Worm (Caenorhabditis elegans): ENCODE results near the gene znf-474.
A peak's percentile ranks its signal among the peaks of the same experiment; 100 is the strongest.

The znf-474 gene

DNA sequence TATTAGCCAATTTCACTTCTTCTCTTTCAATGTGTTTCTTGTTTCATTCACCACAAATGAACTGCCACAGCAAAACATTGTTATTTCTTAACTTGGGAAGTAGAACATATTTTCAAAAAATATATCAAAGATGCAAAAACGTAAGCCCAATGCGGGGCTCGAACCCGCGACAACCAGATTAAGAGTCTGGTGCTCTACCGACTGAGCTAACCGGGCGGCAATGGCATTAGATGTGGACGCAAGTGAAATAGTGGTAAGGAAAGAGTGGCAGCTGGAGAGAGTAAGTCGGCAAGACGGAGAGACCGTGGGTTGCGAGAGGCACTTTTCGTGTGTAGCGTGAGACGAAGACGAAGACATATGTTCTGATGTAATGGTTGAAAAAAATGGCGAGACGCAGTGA lies 43.7 kb upstream of the znf-474 start (continued):
- TF ChIP-seq nhr-77 (tag; optimal IDR thresholded peaks at IDR 0.05), result peak; percentile 58
- no peak for TF ChIP-seq F16B12.6 (tag; optimal IDR thresholded peaks at IDR 0.05)
- TF ChIP-seq snpc-4 (tag; optimal IDR thresholded peaks at IDR 0.05), result no peak
- no peak for TF ChIP-seq nhr-12 (tag; optimal IDR thresholded peaks at IDR 0.05)
- TF ChIP-seq zag-1 (tag; optimal IDR thresholded peaks at IDR 0.05), result no peak
- peak; percentile 19 for TF ChIP-seq ces-1 (GFP tag; optimal IDR thresholded peaks at IDR 0.05)
- no peak for TF ChIP-seq nhr-11 (tag; optimal IDR thresholded peaks at IDR 0.05)
- TF ChIP-seq dsc-1 (tag; optimal IDR thresholded peaks at IDR 0.05), result peak; percentile 95
- peak; percentile 83 for TF ChIP-seq nhr-90 (tag; optimal IDR thresholded peaks at IDR 0.05; ENCODE audit: poor library complexity)
- peak; percentile 34 for TF ChIP-seq efl-3 (GFP tag; optimal IDR thresholded peaks at IDR 0.05)
- no peak for TF ChIP-seq ama-1 (optimal IDR thresholded peaks at IDR 0.05)
- no peak for TF ChIP-seq pag-3 (tag; optimal IDR thresholded peaks at IDR 0.05; ENCODE audit: borderline replicate concordance, insufficient read depth)
- peak; percentile 38 for TF ChIP-seq aly-2 (tag; optimal IDR thresholded peaks at IDR 0.05)
- peak in 1 of 2 experiments; percentile 42 for TF ChIP-seq lin-35 (GFP tag; optimal IDR thresholded peaks at IDR 0.05)
- TF ChIP-seq lsy-2 (tag; optimal IDR thresholded peaks at IDR 0.05), result peak; percentile 66 to 74
- TF ChIP-seq lir-3 (tag; optimal IDR thresholded peaks at IDR 0.05; ENCODE audit: poor library complexity), result peak; percentile 60
- peak; percentile 79 for TF ChIP-seq tbx-2 (tag; optimal IDR thresholded peaks at IDR 0.05)
- TF ChIP-seq pax-3 (tag; optimal IDR thresholded peaks at IDR 0.05), result peak; percentile 34
- peak; percentile 85 for TF ChIP-seq fkh-10 (GFP tag; optimal IDR thresholded peaks at IDR 0.05)
- TF ChIP-seq pqm-1 (tag; optimal IDR thresholded peaks at IDR 0.05), result no peak
- TF ChIP-seq nhr-85 (tag), result peak; percentile 78
- peak; percentile 52 for TF ChIP-seq fos-1 (tag; optimal IDR thresholded peaks at IDR 0.05)
- TF ChIP-seq mab-9 (GFP tag; IDR thresholded peaks at IDR 0.05), result peak; percentile 52
- TF ChIP-seq unc-86 (tag; optimal IDR thresholded peaks at IDR 0.05), result peak; percentile 79
- TF ChIP-seq elt-3 (tag; optimal IDR thresholded peaks at IDR 0.05), result peak in 2 of 6 experiments; percentile 19 to 52
- peak; percentile 86 for TF ChIP-seq nhr-19 (GFP tag; conservative IDR thresholded peaks at IDR 0.05)
- peak; percentile 87 for TF ChIP-seq lin-14 (GFP tag; optimal IDR thresholded peaks at IDR 0.05)
- TF ChIP-seq ceh-63 (GFP tag; optimal IDR thresholded peaks at IDR 0.05), result no peak
- TF ChIP-seq hpl-2 (GFP tag; optimal IDR thresholded peaks at IDR 0.05), result no peak
- TF ChIP-seq ceh-82 (tag; optimal IDR thresholded peaks at IDR 0.05), result peak; percentile 74 to 80 (median 78)
- no peak for TF ChIP-seq nhr-28 (tag; optimal IDR thresholded peaks at IDR 0.05)
- TF ChIP-seq C04F5.9 (tag; optimal IDR thresholded peaks at IDR 0.05), result peak; percentile 35
- no peak for TF ChIP-seq nhr-76 (tag; optimal IDR thresholded peaks at IDR 0.05)
- peak; percentile 70 for TF ChIP-seq xbp-1 (tag; optimal IDR thresholded peaks at IDR 0.05)
- TF ChIP-seq Y116A8C.19 (tag; optimal IDR thresholded peaks at IDR 0.05; ENCODE audit: borderline replicate concordance), result no peak
- TF ChIP-seq snu-23 (GFP tag; optimal IDR thresholded peaks at IDR 0.05), result peak; percentile 90
- no peak for TF ChIP-seq blmp-1 (tag; optimal IDR thresholded peaks at IDR 0.05)
- TF ChIP-seq nhr-47 (tag; optimal IDR thresholded peaks at IDR 0.05), result peak; percentile 88
- no peak for TF ChIP-seq nhr-237 (tag; optimal IDR thresholded peaks at IDR 0.05)
- peak; percentile 84 for TF ChIP-seq rnt-1 (tag; optimal IDR thresholded peaks at IDR 0.05)
- TF ChIP-seq egl-27 (tag; optimal IDR thresholded peaks at IDR 0.05), result no peak
- TF ChIP-seq lin-13 (GFP tag; optimal IDR thresholded peaks at IDR 0.05), result peak; percentile 19
- TF ChIP-seq nhr-84 (tag; optimal IDR thresholded peaks at IDR 0.05), result no peak
- TF ChIP-seq C16A3.4 (tag; optimal IDR thresholded peaks at IDR 0.05), result peak; percentile 58
- peak; percentile 35 for TF ChIP-seq zip-4 (GFP tag; optimal IDR thresholded peaks at IDR 0.05)
- no peak for TF ChIP-seq tlp-1 (tag; optimal IDR thresholded peaks at IDR 0.05)
- TF ChIP-seq hlh-17 (GFP tag; optimal IDR thresholded peaks at IDR 0.05; ENCODE audit: borderline replicate concordance), result no peak
- TF ChIP-seq ztf-11 (tag; optimal IDR thresholded peaks at IDR 0.05), result peak in 1 of 2 experiments; percentile 79
- no peak for TF ChIP-seq alr-1 (tag; optimal IDR thresholded peaks at IDR 0.05; ENCODE audit: borderline replicate concordance)
- peak; percentile 65 for TF ChIP-seq mep-1 (tag; optimal IDR thresholded peaks at IDR 0.05)
- TF ChIP-seq ets-5 (GFP tag; IDR thresholded peaks at IDR 0.05), result no peak
- TF ChIP-seq aha-1 (tag; optimal IDR thresholded peaks at IDR 0.05), result no peak
- TF ChIP-seq unc-62 (GFP tag; optimal IDR thresholded peaks at IDR 0.05), result no peak

Data from whole organism, L1 larva.